Worm (Caenorhabditis elegans) whole organism, L4 larva: ENCODE results near the gene Y7A5A.20.

Experiments
- Y75B8A.6 ChIP-seq: fragments of 200-800 bp; sonication (Bioruptor generic); IDR thresholded peaks from 2 replicates; pipeline ENCODE4 v1.3.6; 2022; ENCODE audit warnings: missing genetic modification reagents, missing genetic modification characterization, missing compliant biosample characterization
- fos-1 ChIP-seq: fragments of 150-350 bp; optimal IDR thresholded peaks from 2 replicates; lab custom pipeline; 2014; ENCODE audit warnings: missing biosample characterization, missing genetic modification characterization
- pqm-1 ChIP-seq: sonication (generic microtip); optimal IDR thresholded peaks from 2 replicates; lab custom pipeline; 2017; ENCODE audit warnings: missing biosample characterization, missing genetic modification characterization

- TF ChIP-seq pqm-1 (tag; lab: Kevin White, UChicago): no peak
- no peak for TF ChIP-seq fos-1 (tag; lab: Kevin White, UChicago)
- no peak for TF ChIP-seq Y75B8A.6 (GFP tag; lab: Robert Waterston, UW)
These were observed 3.4 kb downstream of the Y7A5A.20 start for ce11 chrX:15831537-15831936.
